Fruit fly (Drosophila melanogaster) whole organism, wandering third instar larva: ENCODE measurements around the gene CheB38b.

ENCODE experiments used
- GATAd ChIP-seq: sonication (Bioruptor generic); optimal IDR thresholded peaks from 2 replicates; lab custom pipeline; 2016; ENCODE audit warnings: missing biosample characterization, missing genetic modification characterization
- foxo ChIP-seq, 2 experiments: fragments of 200-800 bp; sonication (Bioruptor generic); optimal IDR thresholded peaks; 2 replicates in 1 of 2; 3 replicates in 1 of 2; lab custom pipeline; 2016 to 2017; ENCODE audit warnings: missing biosample characterization in 2 of 2, missing genetic modification characterization in 2 of 2
- lola ChIP-seq: fragments of >200 bp; optimal IDR thresholded peaks from 2 replicates; lab custom pipeline; 2017; ENCODE audit warnings: missing biosample characterization, missing genetic modification characterization

DNA sequence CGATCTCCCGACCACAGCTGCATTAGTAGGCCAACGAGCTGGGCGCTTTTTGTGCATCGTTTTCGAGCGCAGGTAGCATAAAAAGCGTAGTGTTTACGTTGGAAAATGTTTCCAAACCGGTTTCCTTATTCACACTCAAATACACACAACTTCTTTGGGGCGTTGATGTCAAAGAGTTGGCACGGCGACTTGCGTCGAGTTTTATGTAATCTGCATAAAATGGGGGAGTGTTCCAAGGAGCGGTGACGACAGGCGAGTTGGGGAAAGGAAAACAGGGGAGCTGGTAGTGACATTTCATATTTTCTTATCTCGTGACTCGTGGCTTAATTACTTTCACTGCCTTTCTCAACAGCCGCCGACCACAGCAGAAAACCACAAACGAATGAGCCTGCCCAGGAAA, 22.4 kb downstream of the CheB38b start:
- TF ChIP-seq foxo (GFP tag; optimal IDR thresholded peaks at IDR 0.05; lab: Kevin White, UChicago) (no peak), lola (no peak), GATAd (no peak)
